Fruit fly (Drosophila melanogaster) whole organism, embryonic: ENCODE measurements around the gene Kdm3.

Experiments used
- Adf1 ChIP-seq: fragments of 200-800 bp; sonication (Bioruptor generic); IDR thresholded peaks from 2 replicates; pipeline ENCODE4 v1.3.6; 2022; ENCODE audit warnings: missing biosample characterization, missing genetic modification characterization
- Blimp-1 ChIP-seq: fragments of 200-800 bp; sonication (Bioruptor generic); optimal IDR thresholded peaks from 3 replicates; lab custom pipeline; 2018; ENCODE audit warnings: missing biosample characterization, missing genetic modification characterization, mild to moderate bottlenecking, moderate library complexity, missing genetic modification reagents
- CG10959 ChIP-seq: fragments of 200-800 bp; sonication (Bioruptor generic); IDR thresholded peaks from 2 replicates; pipeline ENCODE4 v1.3.6; 2022; ENCODE audit warnings: missing biosample characterization, missing genetic modification characterization
- CG11723 ChIP-seq: fragments of 200-800 bp; sonication (Bioruptor generic); optimal IDR thresholded peaks from 2 replicates; lab custom pipeline; 2017; ENCODE audit warnings: missing biosample characterization, mild to moderate bottlenecking, missing genetic modification characterization
- CG12236 ChIP-seq: fragments of 200-800 bp; sonication (Bioruptor generic); optimal IDR thresholded peaks from 2 replicates; lab custom pipeline; 2016; ENCODE audit warnings: missing biosample characterization, missing genetic modification characterization
- CG13296 ChIP-seq: fragments of 200-800 bp; sonication (Bioruptor generic); optimal IDR thresholded peaks from 3 replicates; lab custom pipeline; 2018; ENCODE audit warnings: missing biosample characterization, mild to moderate bottlenecking, missing genetic modification characterization
- CG14667 ChIP-seq: fragments of 200-800 bp; sonication (Bioruptor generic); IDR thresholded peaks from 2 replicates; pipeline ENCODE4 v1.3.6; 2022; ENCODE audit warnings: missing biosample characterization, missing genetic modification characterization
- CG15514 ChIP-seq: fragments of 200-800 bp; sonication (Bioruptor generic); optimal IDR thresholded peaks from 3 replicates; lab custom pipeline; 2017; ENCODE audit warnings: missing biosample characterization, missing genetic modification characterization, mild to moderate bottlenecking, moderate library complexity, missing genetic modification reagents
- CG1602 ChIP-seq: fragments of 200-800 bp; sonication (Bioruptor generic); optimal IDR thresholded peaks from 3 replicates; lab custom pipeline; 2016; ENCODE audit warnings: missing biosample characterization, missing genetic modification characterization
- CG16813 ChIP-seq: fragments of 200-800 bp; sonication (Bioruptor generic); IDR thresholded peaks from 3 replicates; pipeline ENCODE4 v1.3.6; 2022; ENCODE audit warnings: missing biosample characterization, missing genetic modification characterization; ENCODE audit not compliant: partially characterized antibody
- CG17359 ChIP-seq: fragments of 200-800 bp; sonication (Bioruptor generic); optimal IDR thresholded peaks from 3 replicates; lab custom pipeline; 2018; ENCODE audit warnings: missing biosample characterization, mild to moderate bottlenecking, missing genetic modification characterization, moderate library complexity
- CG17912 ChIP-seq: fragments of 200-800 bp; sonication (Bioruptor generic); optimal IDR thresholded peaks from 2 replicates; lab custom pipeline; 2018; ENCODE audit warnings: missing biosample characterization, mild to moderate bottlenecking, missing genetic modification characterization
- CG2116 ChIP-seq: fragments of 200-800 bp; sonication (Bioruptor generic); optimal IDR thresholded peaks from 3 replicates; lab custom pipeline; 2018; ENCODE audit warnings: missing biosample characterization, mild to moderate bottlenecking, missing genetic modification characterization
- CG30431 ChIP-seq: fragments of 200-800 bp; sonication (Bioruptor generic); optimal IDR thresholded peaks from 2 replicates; lab custom pipeline; 2017; ENCODE audit warnings: missing biosample characterization, missing genetic modification characterization
- CG31441 ChIP-seq: fragments of 200-800 bp; sonication (Bioruptor generic); IDR thresholded peaks from 2 replicates; pipeline ENCODE4 v1.3.6; 2022; ENCODE audit warnings: missing biosample characterization, missing genetic modification characterization
- CG3838 ChIP-seq: fragments of 200-800 bp; sonication (Bioruptor generic); optimal IDR thresholded peaks from 3 replicates; lab custom pipeline; 2016; ENCODE audit warnings: missing biosample characterization, missing genetic modification characterization
- CG42726 ChIP-seq: fragments of 200-800 bp; sonication (Bioruptor generic); IDR thresholded peaks from 2 replicates; pipeline ENCODE4 v1.3.6; 2022; ENCODE audit warnings: missing biosample characterization, missing genetic modification characterization; ENCODE audit not compliant: partially characterized antibody
- CG4360 ChIP-seq: fragments of 200-800 bp; sonication (Bioruptor generic); IDR thresholded peaks from 2 replicates; pipeline ENCODE4 v1.3.6; 2022; ENCODE audit warnings: missing biosample characterization, missing genetic modification characterization
- CG4820 ChIP-seq: fragments of 200-800 bp; sonication (Bioruptor generic); optimal IDR thresholded peaks from 3 replicates; lab custom pipeline; 2016; ENCODE audit warnings: missing biosample characterization, missing genetic modification characterization
- CG5245 ChIP-seq: fragments of 200-800 bp; sonication (Bioruptor generic); optimal IDR thresholded peaks from 3 replicates; lab custom pipeline; 2016; ENCODE audit warnings: missing biosample characterization, missing genetic modification characterization
- CG6654 ChIP-seq: fragments of 200-800 bp; sonication (Bioruptor generic); optimal IDR thresholded peaks from 2 replicates; lab custom pipeline; 2017; ENCODE audit warnings: missing biosample characterization, mild to moderate bottlenecking, missing genetic modification characterization
- CG7372 ChIP-seq: fragments of 200-800 bp; sonication (Bioruptor generic); IDR thresholded peaks from 2 replicates; pipeline ENCODE4 v1.3.6; 2022; ENCODE audit warnings: missing biosample characterization, missing genetic modification characterization
- CG7963 ChIP-seq: fragments of 200-800 bp; sonication (Bioruptor generic); IDR thresholded peaks from 3 replicates; pipeline ENCODE4 v1.3.6; 2022; ENCODE audit warnings: missing biosample characterization, missing genetic modification characterization; ENCODE audit not compliant: partially characterized antibody
- CG8281 ChIP-seq: fragments of 200-800 bp; sonication (Bioruptor generic); optimal IDR thresholded peaks from 2 replicates; lab custom pipeline; 2018; ENCODE audit warnings: missing biosample characterization, mild to moderate bottlenecking, missing genetic modification characterization, moderate library complexity
- CG8388 ChIP-seq: fragments of 200-800 bp; sonication (Bioruptor generic); optimal IDR thresholded peaks from 2 replicates; lab custom pipeline; 2019; ENCODE audit warnings: missing biosample characterization, mild to moderate bottlenecking, missing genetic modification characterization, moderate library complexity
- CG9817 ChIP-seq: fragments of 200-800 bp; sonication (Bioruptor generic); optimal IDR thresholded peaks from 2 replicates; lab custom pipeline; 2018; ENCODE audit warnings: missing biosample characterization, mild to moderate bottlenecking, missing genetic modification characterization, moderate library complexity
- Chrac-16 ChIP-seq: fragments of 200-800 bp; sonication (Bioruptor generic); optimal IDR thresholded peaks from 3 replicates; lab custom pipeline; 2016; ENCODE audit warnings: missing biosample characterization, missing genetic modification characterization
- D19A ChIP-seq: fragments of 200-800 bp; optimal IDR thresholded peaks from 3 replicates; lab custom pipeline; 2019; ENCODE audit warnings: missing biosample characterization, mild to moderate bottlenecking, missing genetic modification characterization, moderate library complexity
- Dbx ChIP-seq: fragments of 200-800 bp; sonication (Bioruptor generic); IDR thresholded peaks from 3 replicates; pipeline ENCODE4 v1.3.6; 2022; ENCODE audit warnings: missing biosample characterization, missing genetic modification characterization
- Dref ChIP-seq: fragments of 200-800 bp; sonication (Bioruptor generic); IDR thresholded peaks from 2 replicates; pipeline ENCODE4 v1.3.6; 2022; ENCODE audit warnings: missing biosample characterization, missing genetic modification characterization
- HLH54F ChIP-seq: fragments of 200-800 bp; sonication (Bioruptor generic); optimal IDR thresholded peaks from 3 replicates; lab custom pipeline; 2016; ENCODE audit warnings: missing biosample characterization, missing genetic modification characterization
- Poxn ChIP-seq: fragments of 200-800 bp; sonication (Bioruptor generic); IDR thresholded peaks from 2 replicates; pipeline ENCODE4 v1.3.6; 2022; ENCODE audit warnings: missing biosample characterization, missing genetic modification characterization
- Rfx ChIP-seq: fragments of 200-800 bp; sonication (Bioruptor generic); IDR thresholded peaks from 2 replicates; pipeline ENCODE4 v1.3.6; 2022; ENCODE audit warnings: missing biosample characterization, missing genetic modification characterization
- Spps ChIP-seq: fragments of 200-800 bp; sonication (Bioruptor generic); optimal IDR thresholded peaks from 2 replicates; lab custom pipeline; 2018; ENCODE audit warnings: missing biosample characterization, mild to moderate bottlenecking, missing genetic modification characterization
- Xbp1 ChIP-seq: fragments of 200-800 bp; sonication (Bioruptor generic); optimal IDR thresholded peaks from 3 replicates; lab custom pipeline; 2016; ENCODE audit warnings: missing biosample characterization, mild to moderate bottlenecking, missing genetic modification characterization
- az2 ChIP-seq: fragments of 200-800 bp; sonication (Bioruptor generic); optimal IDR thresholded peaks from 3 replicates; lab custom pipeline; 2016; ENCODE audit warnings: missing biosample characterization, missing genetic modification characterization
- br ChIP-seq: fragments of >200 bp; optimal IDR thresholded peaks from 2 replicates; lab custom pipeline; 2017
- chm ChIP-seq: fragments of 200-800 bp; sonication (Bioruptor generic); IDR thresholded peaks from 2 replicates; pipeline ENCODE4 v1.3.6; 2022; ENCODE audit warnings: missing biosample characterization, missing genetic modification characterization
- gfzf ChIP-seq: fragments of 200-800 bp; sonication (Bioruptor generic); optimal IDR thresholded peaks from 2 replicates; lab custom pipeline; 2016; ENCODE audit warnings: missing biosample characterization, mild to moderate bottlenecking, missing genetic modification characterization, moderate library complexity
- gsb-n ChIP-seq: fragments of 200-800 bp; sonication (Bioruptor generic); optimal IDR thresholded peaks from 3 replicates; lab custom pipeline; 2018; ENCODE audit warnings: missing biosample characterization, mild to moderate bottlenecking, missing genetic modification characterization
- hb ChIP-seq: fragments of 200-800 bp; sonication (Bioruptor generic); IDR thresholded peaks from 3 replicates; pipeline ENCODE4 v1.3.6; 2022; ENCODE audit warnings: missing biosample characterization, missing genetic modification characterization; ENCODE audit not compliant: partially characterized antibody
- jing ChIP-seq: fragments of 200-800 bp; sonication (Bioruptor generic); optimal IDR thresholded peaks from 2 replicates; lab custom pipeline; 2018; ENCODE audit warnings: missing biosample characterization, mild to moderate bottlenecking, missing genetic modification characterization
- nom ChIP-seq: fragments of 200-800 bp; sonication (Bioruptor generic); optimal IDR thresholded peaks from 2 replicates; lab custom pipeline; 2017; ENCODE audit warnings: missing biosample characterization, missing genetic modification characterization, mild to moderate bottlenecking, moderate library complexity, missing genetic modification reagents
- rib ChIP-seq: fragments of 200-800 bp; sonication (Bioruptor generic); IDR thresholded peaks from 2 replicates; pipeline ENCODE4 v1.3.6; 2022; ENCODE audit warnings: missing biosample characterization, missing genetic modification characterization
- sim ChIP-seq: fragments of 200-800 bp; sonication (Bioruptor generic); IDR thresholded peaks from 2 replicates; pipeline ENCODE4 v1.3.6; 2022; ENCODE audit warnings: missing biosample characterization, missing genetic modification characterization
- stwl ChIP-seq: fragments of 200-800 bp; sonication (Bioruptor generic); optimal IDR thresholded peaks from 3 replicates; lab custom pipeline; 2018; ENCODE audit warnings: missing biosample characterization, mild to moderate bottlenecking, missing genetic modification characterization, moderate library complexity
- tna ChIP-seq: fragments of 200-800 bp; sonication (Bioruptor generic); IDR thresholded peaks from 2 replicates; pipeline ENCODE4 v1.3.6; 2022; ENCODE audit warnings: missing biosample characterization, missing genetic modification characterization; ENCODE audit not compliant: partially characterized antibody
- zfh1 ChIP-seq: fragments of 200-800 bp; sonication (Bioruptor generic); IDR thresholded peaks from 3 replicates; pipeline ENCODE4 v1.3.6; 2022; ENCODE audit warnings: missing biosample characterization, missing genetic modification characterization

Kdm3 gene

dm6 chr3R:9493627-9494626 lies 21.9 kb upstream of the Kdm3 start, which contains the start of gene CG16779 (continued):
- TF ChIP-seq CG6654 (GFP tag; lab: Kevin White, UChicago) (no peak), zfh1 (GFP tag; lab: Robert Waterston, UW) (no peak), CG12236 (GFP tag; lab: Kevin White, UChicago) (no peak), D19A (tag; lab: Kevin White, UChicago) (peak; percentile 28), CG8281 (tag; lab: Kevin White, UChicago) (no peak), CG15514 (GFP tag; lab: Kevin White, UChicago) (peak; percentile 13), CG2116 (GFP tag; lab: Kevin White, UChicago) (no peak), nom (GFP tag; lab: Kevin White, UChicago) (no peak), Dref (0 out of 2 replicates have a peak, but pooled peaks have one; percentile 17), Poxn (no peak), Spps (tag; lab: Kevin White, UChicago) (no peak), CG16813 (GFP tag; lab: Robert Waterston, UW) (no peak), CG1602 (GFP tag; lab: Kevin White, UChicago) (no peak), Dbx (no peak), stwl (tag; lab: Kevin White, UChicago) (no peak), CG3838 (GFP tag; lab: Kevin White, UChicago) (no peak), CG13296 (peak; percentile 2), Chrac-16 (no peak), sim (GFP tag; lab: Robert Waterston, UW) (no peak), CG42726 (no peak), gsb-n (no peak), CG5245 (GFP tag; lab: Kevin White, UChicago) (peak; percentile 36), br (lab: Kevin White, UChicago) (no peak), CG17359 (tag; lab: Kevin White, UChicago) (no peak), jing (GFP tag; lab: Kevin White, UChicago) (peak; percentile 3), Adf1 (GFP tag; lab: Robert Waterston, UW) (no peak), CG7372 (GFP tag; lab: Robert Waterston, UW) (no peak), chm (GFP tag; lab: Robert Waterston, UW) (peak; percentile 10; the same call in 1 of the 2 replicates), Rfx (GFP tag; lab: Robert Waterston, UW) (no peak), hb (no peak), CG8388 (GFP tag; lab: Kevin White, UChicago) (peak; percentile 25), CG11723 (GFP tag; lab: Kevin White, UChicago) (peak; percentile 17), Blimp-1 (GFP tag; lab: Kevin White, UChicago) (peak; percentile 30), CG31441 (peak; percentile 69; the same call in 1 of the 2 replicates), CG4360 (no peak), CG7963 (GFP tag; lab: Robert Waterston, UW) (no peak), HLH54F (no peak), CG10959 (GFP tag; lab: Robert Waterston, UW) (no peak), CG9817 (tag; lab: Kevin White, UChicago) (peak; percentile 7), Xbp1 (GFP tag; lab: Kevin White, UChicago) (peak; percentile 24), tna (no peak), gfzf (no peak), CG4820 (GFP tag; lab: Kevin White, UChicago) (peak; percentile 57), CG30431 (GFP tag; lab: Kevin White, UChicago) (peak; percentile 43), CG17912 (GFP tag; lab: Kevin White, UChicago) (no peak), az2 (GFP tag; lab: Kevin White, UChicago) (peak; percentile 59), rib (GFP tag; lab: Robert Waterston, UW) (no peak), CG14667 (GFP tag; lab: Robert Waterston, UW) (no peak)
